Fruit fly (Drosophila melanogaster) whole organism: ENCODE measurements around the gene CycD.

Source experiments
- CG8478 ChIP-seq: fragments of >200 bp; optimal IDR thresholded peaks from 2 replicates; lab custom pipeline; 2018; ENCODE audit warnings: inconsistent platforms
- Dll ChIP-seq: fragments of >200 bp; optimal IDR thresholded peaks from 2 replicates; lab custom pipeline; 2017
- EcR ChIP-seq, 2 experiments: fragments of >200 bp; optimal IDR thresholded peaks; 2 replicates each; lab custom pipeline; 2017; ENCODE audit warnings: missing biosample characterization in 2 of 2, missing genetic modification characterization in 2 of 2, missing genetic modification reagents in 2 of 2
- pan ChIP-seq: fragments of >200 bp; optimal IDR thresholded peaks from 2 replicates; lab custom pipeline; 2017
- psq ChIP-seq: fragments of >200 bp; optimal IDR thresholded peaks from 2 replicates; lab custom pipeline; 2017
- usp ChIP-seq: fragments of >200 bp; optimal IDR thresholded peaks from 2 replicates; lab custom pipeline; 2017; ENCODE audit warnings: missing biosample characterization, missing genetic modification characterization, mixed read lengths

- TF ChIP-seq psq (lab: Kevin White, UChicago) (no peak), CG8478 (no peak), pan (lab: Kevin White, UChicago) (no peak), usp (GFP tag; lab: Kevin White, UChicago) (no peak), EcR (GFP tag; optimal IDR thresholded peaks at IDR 0.05; lab: Kevin White, UChicago) (no peak), Dll (lab: Kevin White, UChicago) (no peak)
Measured at dm6 chrX:15940956-15941246, 31.4 kb upstream of the CycD start, which contains the start of gene CG8924.
